Fruit fly (Drosophila melanogaster): Measurements from ENCODE around the gene Sec15.

Gene Sec15

DNA sequence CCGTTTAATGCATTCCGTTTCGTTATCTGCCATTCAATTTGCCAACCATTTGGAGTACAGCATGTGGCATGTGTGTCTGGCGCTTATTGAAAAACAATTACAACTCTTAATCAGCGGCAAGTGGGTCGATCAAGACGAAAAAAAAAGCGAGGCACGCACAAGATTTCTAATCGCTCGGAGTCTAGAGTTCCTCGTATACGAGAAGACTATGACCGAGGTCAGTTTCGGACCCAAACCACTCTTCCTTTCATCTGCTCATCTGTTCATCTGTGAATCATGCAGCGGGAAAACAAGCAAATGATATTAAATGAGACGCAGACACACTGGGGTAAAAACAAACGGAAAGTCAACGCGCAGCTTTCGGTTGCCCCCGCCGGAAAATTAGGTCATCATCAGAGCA lies 16.3 kb downstream of the Sec15 start:
- TF ChIP-seq Dfd (GFP tag; optimal IDR thresholded peaks at IDR 0.05), result no peak
- no peak for TF ChIP-seq sage (GFP tag; optimal IDR thresholded peaks at IDR 0.05)
- no peak for TF ChIP-seq Rel (GFP tag; optimal IDR thresholded peaks at IDR 0.05)
- TF ChIP-seq Rel (tag; optimal IDR thresholded peaks at IDR 0.05), result no peak
- no peak for TF ChIP-seq CrebA (GFP tag; optimal IDR thresholded peaks at IDR 0.05; ENCODE audit: borderline replicate concordance)

DNA sequence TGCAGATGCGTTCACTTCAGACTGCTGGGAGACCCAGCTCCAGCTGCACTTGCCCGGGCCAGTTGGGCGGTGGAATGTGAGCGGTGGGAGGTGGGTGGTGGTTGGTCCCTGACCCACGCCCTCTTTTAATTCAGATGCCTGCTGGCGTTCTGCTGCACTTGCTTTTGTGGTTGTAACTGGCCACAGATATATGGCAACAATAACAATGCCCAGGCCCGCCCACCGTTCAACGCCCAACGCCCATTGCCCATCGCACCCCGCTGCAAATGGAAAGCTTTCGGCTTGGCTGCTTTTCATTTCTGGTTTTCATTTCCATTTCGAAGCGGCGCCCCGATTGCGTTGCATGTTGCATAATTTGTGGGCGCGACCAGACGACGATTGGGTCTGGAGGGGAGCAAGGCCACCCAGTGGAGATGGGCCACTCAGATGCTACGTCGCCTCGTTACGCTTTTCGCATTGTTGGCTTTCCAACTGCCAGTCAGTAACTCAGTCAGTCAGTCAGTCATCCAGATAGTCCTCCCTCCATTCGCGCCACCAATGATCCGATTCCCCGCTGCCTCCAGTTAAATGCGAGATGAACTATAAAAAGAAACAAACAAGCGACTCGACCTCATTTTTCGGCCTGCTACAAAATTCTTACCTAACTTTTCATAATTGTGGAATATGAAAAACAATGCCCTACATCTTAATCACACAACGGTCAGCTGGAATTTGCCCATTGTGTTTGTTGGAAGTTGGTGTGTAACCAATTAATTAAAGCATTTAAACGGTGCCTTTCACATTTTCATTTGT lies 17.3 kb downstream of the Sec15 start:
- TF ChIP-seq GATAd (GFP tag; optimal IDR thresholded peaks at IDR 0.05), result no peak
- TF ChIP-seq Mio (GFP tag; optimal IDR thresholded peaks at IDR 0.05), result no peak
- no peak for TF ChIP-seq Dfd (GFP tag; optimal IDR thresholded peaks at IDR 0.05)
- TF ChIP-seq fru (GFP tag; optimal IDR thresholded peaks at IDR 0.05), result no peak
- no peak for TF ChIP-seq h (GFP tag; optimal IDR thresholded peaks at IDR 0.05)
- TF ChIP-seq CG9705 (GFP tag; optimal IDR thresholded peaks at IDR 0.05), result no peak
- TF ChIP-seq jim (GFP tag; optimal IDR thresholded peaks at IDR 0.05), result no peak
- no peak for TF ChIP-seq dsf (GFP tag; optimal IDR thresholded peaks at IDR 0.05; ENCODE audit: borderline replicate concordance)
- TF ChIP-seq woc (GFP tag; optimal IDR thresholded peaks at IDR 0.05), result no peak
- no peak for TF ChIP-seq Jra (GFP tag; optimal IDR thresholded peaks at IDR 0.05)
- no peak for TF ChIP-seq Vsx2 (GFP tag; optimal IDR thresholded peaks at IDR 0.05; ENCODE audit: partially characterized antibody)
- TF ChIP-seq Myc (optimal IDR thresholded peaks at IDR 0.05), result no peak
- no peak for TF ChIP-seq rgr (GFP tag; optimal IDR thresholded peaks at IDR 0.05)
- no peak for TF ChIP-seq usp (GFP tag; optimal IDR thresholded peaks at IDR 0.05)
- no peak for TF ChIP-seq foxo (GFP tag; optimal IDR thresholded peaks at IDR 0.05)
- no peak for TF ChIP-seq ey (GFP tag; optimal IDR thresholded peaks at IDR 0.05)
- no peak for TF ChIP-seq OdsH (GFP tag; optimal IDR thresholded peaks at IDR 0.05)
- no peak for TF ChIP-seq pan (optimal IDR thresholded peaks at IDR 0.05)
- no peak for TF ChIP-seq dl (GFP tag; optimal IDR thresholded peaks at IDR 0.05; ENCODE audit: insufficient read depth in 1 of 2, partially characterized antibody in 2 of 2)

DNA sequence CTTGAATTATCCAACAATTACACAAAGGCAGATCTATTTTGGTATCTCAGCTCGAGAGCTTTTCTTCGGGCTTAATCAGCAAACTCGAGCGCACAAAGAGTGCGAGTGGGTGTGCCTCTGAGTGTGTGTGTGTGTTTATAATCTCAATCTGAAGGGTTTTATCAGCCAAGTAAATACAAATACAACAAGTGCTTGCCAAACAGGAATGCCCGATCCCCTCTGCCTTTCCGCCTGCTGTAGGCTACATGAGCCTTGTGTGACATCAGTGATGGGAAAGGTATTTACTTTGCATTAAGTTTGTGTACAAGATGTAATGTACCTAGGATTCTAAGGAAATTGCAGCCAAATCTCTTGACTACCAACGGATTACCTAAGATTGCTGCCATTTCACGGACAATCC lies 18.4 kb downstream of the Sec15 start:
- TF ChIP-seq rgr (GFP tag; optimal IDR thresholded peaks at IDR 0.05) (no peak), Rel (GFP tag; optimal IDR thresholded peaks at IDR 0.05) (no peak), Rel (tag; optimal IDR thresholded peaks at IDR 0.05) (no peak), lola (GFP tag; optimal IDR thresholded peaks at IDR 0.05) (no peak), fru (GFP tag; optimal IDR thresholded peaks at IDR 0.05) (peak; percentile 38), Hr83 (GFP tag; optimal IDR thresholded peaks at IDR 0.05; ENCODE audit: poor library complexity, severe bottlenecking) (peak; percentile 22), Myc (optimal IDR thresholded peaks at IDR 0.05) (no peak)

DNA sequence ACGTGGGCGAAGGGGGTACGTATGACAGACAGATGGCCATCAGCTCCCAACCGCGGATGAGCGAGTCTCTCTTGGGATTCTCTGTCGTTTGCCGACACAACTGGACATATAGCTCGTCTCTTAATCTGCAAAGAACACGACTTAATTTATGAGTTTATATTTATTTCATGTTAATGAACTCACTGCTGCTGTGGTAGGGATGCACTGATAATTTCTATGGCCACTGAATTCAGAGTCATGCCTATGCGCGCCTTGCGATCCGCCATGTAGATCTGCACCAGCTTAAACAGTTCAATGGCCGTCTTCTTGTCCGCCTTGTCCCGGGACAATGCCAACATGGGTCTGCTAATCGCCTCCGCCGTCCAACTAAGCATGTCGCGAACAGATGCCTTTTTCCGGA lies 22.8 kb downstream of the Sec15 start:
- no peak for TF ChIP-seq Dfd (GFP tag; optimal IDR thresholded peaks at IDR 0.05)
- TF ChIP-seq sage (GFP tag; optimal IDR thresholded peaks at IDR 0.05), result no peak

DNA sequence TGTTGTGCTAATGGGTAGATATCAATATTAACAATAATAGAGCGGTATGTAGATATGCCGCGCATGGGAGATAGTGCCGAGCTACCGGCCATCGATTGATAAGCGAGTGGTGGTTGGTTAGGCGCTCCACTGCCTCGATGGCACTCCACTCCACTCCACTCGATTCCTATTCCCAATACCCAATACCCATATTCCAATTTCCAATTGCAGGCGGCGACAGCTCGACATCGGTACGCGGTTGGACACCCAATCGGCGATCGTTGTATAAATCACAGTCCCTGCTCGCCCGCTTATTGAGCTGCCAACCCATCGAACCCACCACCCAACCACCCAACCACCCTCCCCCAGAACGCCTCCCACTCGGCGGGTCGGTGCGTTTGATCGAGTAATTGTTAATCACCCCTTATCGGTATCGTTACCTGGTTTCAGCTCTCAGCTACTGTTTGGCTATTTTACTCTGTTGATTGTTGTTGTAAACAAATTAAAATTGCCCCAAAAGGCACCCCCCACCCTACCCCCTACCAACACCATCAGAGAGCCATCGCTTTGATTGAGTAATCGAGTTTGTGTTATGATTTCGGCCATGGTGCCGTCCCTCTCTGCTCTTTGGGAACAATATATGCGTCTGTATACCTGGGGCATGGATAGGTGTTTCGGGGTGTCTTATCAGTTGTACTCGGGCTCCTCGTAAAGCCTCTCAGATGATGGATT lies 26.7 kb downstream of the Sec15 start, which contains the start of gene HHEX:
TSS of gene HHEX (minus strand) at position 51 of the 711 bp plus-strand sequence.
- TF ChIP-seq sage (GFP tag; optimal IDR thresholded peaks at IDR 0.05) (no peak), CrebA (GFP tag; optimal IDR thresholded peaks at IDR 0.05; ENCODE audit: borderline replicate concordance) (no peak), Myc (optimal IDR thresholded peaks at IDR 0.05) (no peak), Rel (GFP tag; optimal IDR thresholded peaks at IDR 0.05) (no peak), Rel (tag; optimal IDR thresholded peaks at IDR 0.05) (peak; percentile 20)

dm6 chr3R:21078958-21079357 lies 28.8 kb downstream of the Sec15 start:
- TF ChIP-seq CrebA (GFP tag; optimal IDR thresholded peaks at IDR 0.05; ENCODE audit: borderline replicate concordance), result no peak
- no peak for TF ChIP-seq CG32264 (GFP tag; optimal IDR thresholded peaks at IDR 0.05)
- no peak for TF ChIP-seq Hr83 (GFP tag; optimal IDR thresholded peaks at IDR 0.05; ENCODE audit: poor library complexity, severe bottlenecking)
- TF ChIP-seq psq (GFP tag; optimal IDR thresholded peaks at IDR 0.05), result no peak
- TF ChIP-seq OdsH (GFP tag; optimal IDR thresholded peaks at IDR 0.05), result no peak
- no peak for TF ChIP-seq sv (GFP tag; optimal IDR thresholded peaks at IDR 0.05)
- no peak for TF ChIP-seq N (GFP tag; optimal IDR thresholded peaks at IDR 0.05)
- no peak for TF ChIP-seq brk (GFP tag; optimal IDR thresholded peaks at IDR 0.05)
- TF ChIP-seq dmrt93B (GFP tag; optimal IDR thresholded peaks at IDR 0.05), result no peak
- no peak for TF ChIP-seq dl (GFP tag; optimal IDR thresholded peaks at IDR 0.05; ENCODE audit: insufficient read depth in 1 of 2, partially characterized antibody in 2 of 2)
- no peak for TF ChIP-seq Hr78 (GFP tag; optimal IDR thresholded peaks at IDR 0.05)
- no peak for TF ChIP-seq ey (GFP tag; optimal IDR thresholded peaks at IDR 0.05)

Data from whole organism, wandering third instar larva.